Fruit fly (Drosophila melanogaster): ENCODE measurements around the gene CG31642.
A peak's percentile ranks its signal among the peaks of the same experiment; 100 is the strongest.

CG31642 gene

DNA sequence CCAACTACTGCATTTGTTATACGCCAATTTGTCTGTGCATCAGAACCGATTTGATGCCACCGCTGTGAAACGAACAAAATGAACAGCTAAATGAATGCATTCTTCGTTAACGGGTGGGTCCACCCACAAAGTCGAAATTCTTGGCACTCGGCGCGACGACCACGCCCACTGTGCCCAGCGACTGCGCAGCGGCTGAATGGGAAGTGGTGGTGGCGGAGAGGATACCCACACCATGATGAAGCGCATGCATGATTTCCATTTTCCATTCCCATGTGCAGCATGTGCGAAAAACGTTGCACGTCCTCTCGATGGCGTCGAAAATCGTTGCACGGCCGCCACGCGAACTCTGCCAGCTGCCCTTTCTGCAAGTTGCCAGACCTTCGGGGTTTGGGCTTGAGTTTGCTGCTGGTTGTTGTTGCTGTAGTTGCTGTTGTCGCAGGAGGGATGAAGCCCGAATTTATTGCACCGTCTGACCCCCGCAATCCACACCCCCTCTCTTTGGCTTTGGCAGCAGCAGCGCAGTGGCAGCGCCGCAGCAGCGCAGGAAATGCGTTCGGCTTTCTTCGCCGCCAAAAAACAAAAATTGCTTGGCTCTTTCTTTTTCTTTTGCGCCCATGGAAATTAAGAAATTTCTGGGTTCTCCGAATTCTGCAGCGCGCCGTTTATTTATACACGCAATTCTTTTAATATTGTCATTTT lies 37.0 kb upstream of the CG31642 start:
- TF ChIP-seq EcR (GFP tag; optimal IDR thresholded peaks at IDR 0.05) (peak; percentile 60), rn (GFP tag; IDR thresholded peaks at IDR 0.05) (no peak), fd96Ca (GFP tag; IDR thresholded peaks at IDR 0.05) (no peak), CG4496 (GFP tag; IDR thresholded peaks at IDR 0.05) (peak; percentile 42; the same call in 1 of the 3 replicates), CG17806 (tag; optimal IDR thresholded peaks at IDR 0.05) (no peak), Snoo (tag; optimal IDR thresholded peaks at IDR 0.05) (peak; percentile 30), gl (tag; optimal IDR thresholded peaks at IDR 0.05) (no peak), CG12605 (GFP tag; IDR thresholded peaks at IDR 0.05) (no peak), CG8301 (tag; optimal IDR thresholded peaks at IDR 0.05) (no peak), CG15710 (tag; optimal IDR thresholded peaks at IDR 0.05) (no peak), CG9948 (tag; optimal IDR thresholded peaks at IDR 0.05) (no peak)

DNA sequence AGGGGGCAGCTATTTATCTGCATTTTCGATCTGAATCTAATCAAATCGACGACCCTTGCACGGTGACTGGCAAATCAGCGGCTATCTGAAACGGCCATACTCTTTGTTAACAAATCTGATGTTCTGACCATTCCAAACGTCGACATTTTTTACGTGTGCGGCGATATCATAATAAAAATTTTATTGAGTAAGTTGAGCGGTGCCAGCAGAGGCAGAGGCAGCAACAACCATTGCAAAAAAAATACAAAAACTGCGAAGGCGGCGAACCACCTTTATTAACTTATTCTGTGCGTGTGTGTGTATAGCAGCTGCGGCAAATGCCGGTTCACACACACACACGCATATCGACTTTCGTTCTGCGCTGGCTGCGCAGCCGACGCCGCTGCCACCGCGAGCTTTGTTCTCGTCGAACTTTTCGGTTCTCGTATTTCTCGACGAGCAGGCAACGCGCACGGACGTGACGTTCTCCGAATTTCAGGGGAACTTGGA lies 36.1 kb upstream of the CG31642 start, which contains the start of gene Kr-h1:
TSS of gene Kr-h1 (plus strand) at position 447 of the 489 bp plus-strand sequence.
- TF ChIP-seq Pif1B (GFP tag; optimal IDR thresholded peaks at IDR 0.05) = no peak
- TF ChIP-seq EcR (GFP tag; optimal IDR thresholded peaks at IDR 0.05) = no peak
- TF ChIP-seq CG14655 (GFP tag; optimal IDR thresholded peaks at IDR 0.05) = no peak
- TF ChIP-seq gl (tag; optimal IDR thresholded peaks at IDR 0.05) = no peak
- no peak for TF ChIP-seq Pif1A (GFP tag; optimal IDR thresholded peaks at IDR 0.05)
- TF ChIP-seq rn (GFP tag; IDR thresholded peaks at IDR 0.05) = no peak
- no peak for TF ChIP-seq CG13204 (GFP tag; optimal IDR thresholded peaks at IDR 0.05)
- TF ChIP-seq CG34367 (tag; optimal IDR thresholded peaks at IDR 0.05) = no peak

DNA sequence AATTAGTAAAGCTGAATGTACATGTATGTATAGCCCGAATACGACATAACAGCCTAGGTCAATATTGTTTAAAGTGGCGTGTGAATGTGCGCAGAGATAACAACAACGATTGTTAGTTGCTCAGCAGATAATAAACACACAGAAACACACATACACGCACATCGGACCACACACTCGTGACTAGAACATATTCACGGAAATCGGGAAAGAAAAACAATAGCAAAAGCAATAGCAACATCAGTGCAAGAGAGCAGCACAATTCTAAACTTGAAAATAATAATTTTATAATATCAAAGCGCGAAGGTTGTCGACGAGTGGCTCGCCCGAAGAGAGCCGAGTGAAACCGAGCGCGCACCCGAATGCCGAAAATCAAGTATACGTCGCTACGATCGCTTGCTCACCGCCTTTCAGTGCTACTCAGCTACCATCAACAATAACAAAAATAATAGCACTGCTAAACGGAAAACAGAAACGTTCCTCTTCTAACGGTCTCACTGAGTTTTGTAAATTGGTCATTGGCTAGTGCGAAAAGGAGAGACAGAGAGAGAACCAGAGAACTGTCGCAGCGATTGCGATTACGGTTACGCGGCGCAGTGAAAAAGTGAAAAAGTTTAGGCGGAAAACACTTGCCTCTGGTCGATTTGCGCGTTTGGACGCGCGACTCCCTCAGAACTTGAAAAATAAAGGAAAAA lies 35.2 kb upstream of the CG31642 start:
- TF ChIP-seq Pif1B (GFP tag; optimal IDR thresholded peaks at IDR 0.05) (no peak), CG13204 (GFP tag; optimal IDR thresholded peaks at IDR 0.05) (no peak), CG34367 (tag; optimal IDR thresholded peaks at IDR 0.05) (no peak), CG8301 (tag; optimal IDR thresholded peaks at IDR 0.05) (no peak), CG8159 (tag; optimal IDR thresholded peaks at IDR 0.05) (no peak), Pif1A (GFP tag; optimal IDR thresholded peaks at IDR 0.05) (no peak), CG9948 (tag; optimal IDR thresholded peaks at IDR 0.05) (no peak), rn (GFP tag; IDR thresholded peaks at IDR 0.05) (no peak), EcR (GFP tag; optimal IDR thresholded peaks at IDR 0.05) (no peak), CG4496 (GFP tag; IDR thresholded peaks at IDR 0.05) (no peak)

DNA sequence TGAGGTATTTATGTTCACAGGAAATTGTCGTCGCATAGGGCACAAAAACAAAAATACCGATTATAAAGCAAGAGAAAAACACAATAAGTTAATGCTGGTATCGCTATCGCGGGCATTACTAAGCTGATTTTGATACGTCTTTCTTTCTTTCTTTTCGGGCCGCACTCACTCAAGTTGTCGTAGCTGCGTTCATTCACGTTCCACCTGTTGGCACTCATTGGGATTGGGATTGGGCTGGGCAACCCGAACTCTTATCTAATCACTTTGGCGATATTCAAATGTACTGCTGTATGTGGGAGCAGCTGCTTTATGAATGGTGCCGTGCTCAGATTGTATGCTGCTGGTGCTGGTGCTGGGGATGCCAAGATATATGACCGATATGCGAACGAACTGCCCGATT lies 33.6 kb upstream of the CG31642 start:
- TF ChIP-seq CG12605 (GFP tag; IDR thresholded peaks at IDR 0.05) = no peak

DNA sequence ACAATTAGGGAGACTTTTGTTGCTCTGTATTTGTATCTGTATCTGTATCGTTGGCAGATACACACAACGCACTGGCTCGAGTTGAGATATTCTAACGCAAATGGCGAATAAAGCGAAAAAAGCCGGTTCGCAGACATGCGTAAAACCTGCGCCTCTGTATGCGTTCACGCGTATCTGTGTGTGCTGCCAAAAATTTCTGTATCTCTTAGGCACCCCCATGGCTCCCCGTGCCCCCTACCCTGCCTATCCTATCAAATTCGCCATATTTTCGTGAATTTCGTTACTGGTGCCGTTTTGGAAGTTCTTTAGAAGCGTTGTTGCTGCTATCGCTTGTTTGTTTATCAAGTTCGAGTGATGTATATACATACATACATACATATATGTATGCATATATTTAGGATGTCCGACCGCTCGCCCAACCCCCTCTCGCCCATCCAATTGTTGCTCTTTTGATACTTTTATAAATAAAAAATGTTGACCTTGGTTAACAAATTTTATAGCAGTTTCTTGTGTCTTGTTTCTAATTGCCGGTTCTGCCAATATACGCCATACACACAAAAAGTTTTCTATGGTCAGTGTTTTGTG lies 32.5 kb upstream of the CG31642 start:
- TF ChIP-seq Pif1A (GFP tag; optimal IDR thresholded peaks at IDR 0.05) (no peak), fd96Ca (GFP tag; IDR thresholded peaks at IDR 0.05) (no peak), Snoo (tag; optimal IDR thresholded peaks at IDR 0.05) (no peak), gl (tag; optimal IDR thresholded peaks at IDR 0.05) (no peak)

DNA sequence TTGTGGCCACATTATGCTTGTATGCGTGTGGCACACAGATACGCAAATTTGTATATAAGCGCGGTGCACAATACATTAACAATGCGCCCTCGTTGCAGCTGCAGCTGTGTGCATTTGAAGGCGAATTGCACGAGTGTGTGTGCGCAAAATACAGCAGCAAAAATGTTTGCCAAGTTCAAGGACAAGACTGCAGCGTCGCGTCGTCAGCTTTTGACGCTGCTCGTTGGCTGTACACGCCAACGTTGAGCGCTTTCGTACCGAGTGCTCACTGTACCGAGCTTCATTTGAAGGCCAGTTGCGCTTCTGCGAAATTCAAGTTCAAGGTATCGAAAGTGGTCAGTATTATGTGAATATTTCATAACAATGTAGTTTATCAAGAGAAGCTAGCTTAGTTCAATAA lies 31.5 kb upstream of the CG31642 start:
- TF ChIP-seq CG34367 (tag; optimal IDR thresholded peaks at IDR 0.05) (no peak), CG4496 (GFP tag; IDR thresholded peaks at IDR 0.05) (no peak), CG15710 (tag; optimal IDR thresholded peaks at IDR 0.05) (no peak), CG8159 (tag; optimal IDR thresholded peaks at IDR 0.05) (no peak), CG13204 (GFP tag; optimal IDR thresholded peaks at IDR 0.05) (no peak), CG9948 (tag; optimal IDR thresholded peaks at IDR 0.05) (no peak), Snoo (tag; optimal IDR thresholded peaks at IDR 0.05) (no peak), CG12605 (GFP tag; IDR thresholded peaks at IDR 0.05) (no peak), fd96Ca (GFP tag; IDR thresholded peaks at IDR 0.05) (no peak), CG32121 (GFP tag; IDR thresholded peaks at IDR 0.05) (no peak), rn (GFP tag; IDR thresholded peaks at IDR 0.05) (no peak), CG8301 (tag; optimal IDR thresholded peaks at IDR 0.05) (no peak), gl (tag; optimal IDR thresholded peaks at IDR 0.05) (no peak)

DNA sequence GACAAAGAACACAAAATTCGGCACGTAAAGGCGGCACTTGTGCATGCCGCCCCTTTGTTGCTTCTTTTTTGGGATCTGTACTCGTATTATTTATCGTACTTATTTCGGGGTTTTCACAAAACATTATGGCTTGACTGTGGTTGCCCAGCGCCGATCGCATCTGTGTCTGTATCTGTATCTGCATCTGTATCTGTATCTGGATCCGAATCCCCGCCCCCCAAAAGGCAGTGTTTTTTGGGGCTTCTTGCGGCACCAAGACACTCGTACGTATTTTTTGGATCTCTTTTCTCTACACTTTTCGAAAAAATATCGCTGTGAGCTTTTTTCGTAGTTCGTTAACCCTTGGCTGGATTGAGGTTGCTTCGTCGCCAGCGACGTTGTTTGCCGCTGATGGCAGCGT lies 30.6 kb upstream of the CG31642 start:
- no peak for TF ChIP-seq CG4496 (GFP tag; IDR thresholded peaks at IDR 0.05)
